Worm (Caenorhabditis elegans): ENCODE data around the gene F13D12.3.

The F13D12.3 gene

DNA sequence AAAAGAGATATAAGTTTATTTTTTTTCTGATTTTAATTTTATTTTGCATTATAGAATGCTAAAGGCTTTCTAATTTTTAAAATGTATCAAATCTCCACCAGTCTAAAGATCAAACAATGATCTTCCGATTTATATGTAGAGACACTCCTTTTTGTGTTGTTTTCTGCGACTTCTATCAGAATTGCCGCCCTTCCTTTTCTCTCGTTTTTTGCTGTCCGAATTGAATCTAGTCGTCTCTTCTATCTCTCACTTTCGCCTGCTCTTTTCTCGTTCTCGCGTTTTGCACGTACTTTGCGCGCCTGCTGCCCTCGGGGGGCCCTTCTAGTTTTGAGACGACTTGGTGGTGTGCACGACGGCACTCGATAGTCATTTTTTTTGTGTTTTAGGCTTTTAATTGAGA lies 4.2 kb downstream of the F13D12.3 start (continued):
- TF ChIP-seq ZK546.5 (tag; optimal IDR thresholded peaks at IDR 0.05) (no peak), fos-1 (tag; optimal IDR thresholded peaks at IDR 0.05) (peak; percentile 10), skn-1 (tag; optimal IDR thresholded peaks at IDR 0.05) (no peak), sma-9 (GFP tag; optimal IDR thresholded peaks at IDR 0.05) (peak; percentile 48), sma-9 (tag; optimal IDR thresholded peaks at IDR 0.05) (no peak), sem-4 (tag; optimal IDR thresholded peaks at IDR 0.05) (peak; percentile 65), elt-1 (tag; optimal IDR thresholded peaks at IDR 0.05) (no peak), ceh-16 (tag; optimal IDR thresholded peaks at IDR 0.05) (no peak), nhr-6 (tag; optimal IDR thresholded peaks at IDR 0.05) (peak; percentile 26), lin-39 (tag; optimal IDR thresholded peaks at IDR 0.05) (no peak), nhr-129 (tag; optimal IDR thresholded peaks at IDR 0.05) (peak; percentile 42), nhr-10 (tag; optimal IDR thresholded peaks at IDR 0.05) (no peak), nhr-11 (tag; optimal IDR thresholded peaks at IDR 0.05) (no peak), unc-55 (GFP tag; optimal IDR thresholded peaks at IDR 0.05) (peak; percentile 1), alr-1 (tag; optimal IDR thresholded peaks at IDR 0.05) (no peak), nhr-25 (tag; optimal IDR thresholded peaks at IDR 0.05) (peak; percentile 52), F13H6.1 (tag; optimal IDR thresholded peaks at IDR 0.05) (peak; percentile 39), nhr-21 (tag; optimal IDR thresholded peaks at IDR 0.05) (no peak), mdl-1 (tag; optimal IDR thresholded peaks at IDR 0.05) (peak; percentile 4 to 13), nhr-12 (tag; optimal IDR thresholded peaks at IDR 0.05) (no peak), sma-3 (GFP tag; optimal IDR thresholded peaks at IDR 0.05) (no peak), aly-2 (tag; optimal IDR thresholded peaks at IDR 0.05) (no peak), unc-39 (tag; optimal IDR thresholded peaks at IDR 0.05) (no peak), R02D3.7 (tag; optimal IDR thresholded peaks at IDR 0.05) (no peak)

- TF ChIP-seq nhr-21 (tag; optimal IDR thresholded peaks at IDR 0.05) (no peak), lsy-2 (tag; optimal IDR thresholded peaks at IDR 0.05) (no peak), dmd-4 (tag; optimal IDR thresholded peaks at IDR 0.05) (no peak), lin-13 (GFP tag; optimal IDR thresholded peaks at IDR 0.05) (no peak), nhr-12 (tag; optimal IDR thresholded peaks at IDR 0.05) (no peak), mdl-1 (tag; optimal IDR thresholded peaks at IDR 0.05) (no peak), nhr-77 (tag; optimal IDR thresholded peaks at IDR 0.05) (no peak), peb-1 (tag; optimal IDR thresholded peaks at IDR 0.05) (no peak), gmeb-1 (tag; optimal IDR thresholded peaks at IDR 0.05) (no peak), nhr-11 (tag; optimal IDR thresholded peaks at IDR 0.05) (no peak), nhr-23 (tag; optimal IDR thresholded peaks at IDR 0.05) (no peak), R02D3.7 (tag; optimal IDR thresholded peaks at IDR 0.05) (no peak), sem-4 (tag; optimal IDR thresholded peaks at IDR 0.05) (no peak), ama-1 (optimal IDR thresholded peaks at IDR 0.05) (no peak), ceh-82 (tag; optimal IDR thresholded peaks at IDR 0.05) (no peak), aly-2 (tag; optimal IDR thresholded peaks at IDR 0.05) (no peak), snpc-4 (tag; optimal IDR thresholded peaks at IDR 0.05) (no peak)
These were observed 5.4 kb downstream of the F13D12.3 start for ce11 chrII:11725615-11726014.

DNA sequence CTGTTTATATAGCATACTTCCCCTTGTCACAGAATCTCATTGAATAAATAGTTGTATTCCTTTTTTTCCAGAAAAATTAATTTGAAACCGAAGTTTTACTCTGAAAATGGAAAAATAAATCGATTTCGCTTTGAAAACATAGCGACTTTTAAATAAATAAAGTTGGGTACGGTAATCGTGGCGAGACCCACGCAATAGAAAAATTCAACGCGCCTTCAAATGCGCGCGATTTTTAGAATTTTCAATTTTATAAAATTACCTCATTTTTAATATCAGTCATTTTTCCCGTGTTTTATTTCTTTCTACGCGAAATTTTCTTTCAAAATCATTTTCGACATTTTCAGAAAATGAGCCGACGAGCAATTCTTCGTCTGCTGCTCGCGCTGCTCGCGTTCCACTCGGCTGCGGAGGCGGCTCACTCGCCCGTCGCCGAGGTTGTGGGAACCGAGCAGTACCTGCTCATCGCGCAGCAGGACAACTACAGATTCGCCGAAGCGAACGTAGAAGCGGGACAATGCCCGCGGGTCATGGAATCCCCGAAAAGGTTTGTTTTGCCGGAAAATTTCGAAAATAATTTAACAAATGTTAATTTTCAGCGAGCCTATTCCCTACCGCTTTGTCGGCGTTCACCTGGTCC lies 6.4 kb downstream of the F13D12.3 start, which contains the start of gene F13D12.5:
Gene F13D12.5 (plus strand): TSS at position 345 of the 637 bp plus-strand sequence.
- TF ChIP-seq nhr-6 (tag; optimal IDR thresholded peaks at IDR 0.05) (no peak), blmp-1 (tag; optimal IDR thresholded peaks at IDR 0.05; ENCODE audit: insufficient read depth) (no peak), ztf-4 (tag; optimal IDR thresholded peaks at IDR 0.05) (peak; percentile 38)

DNA sequence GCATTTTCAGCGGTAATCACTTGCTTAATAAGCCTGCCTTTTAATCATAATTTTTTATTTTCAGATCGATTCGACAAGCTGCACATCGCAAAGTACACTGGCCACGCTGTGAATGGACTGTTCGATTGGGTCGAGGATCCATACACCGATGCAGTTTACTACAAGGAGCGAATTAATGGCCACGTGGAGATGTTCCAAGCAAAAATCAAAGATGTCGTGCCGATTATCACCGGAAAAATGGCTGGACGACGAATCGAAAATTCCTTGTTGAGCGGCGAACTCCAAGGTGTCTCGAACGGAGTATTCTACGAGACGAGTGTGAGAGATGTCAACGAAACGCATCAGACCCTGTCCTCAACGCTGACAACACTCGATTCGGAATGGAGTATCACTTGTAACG lies 7.2 kb downstream of the F13D12.3 start:
- no peak for TF ChIP-seq lsy-2 (tag; optimal IDR thresholded peaks at IDR 0.05)
- TF ChIP-seq nhr-11 (tag; optimal IDR thresholded peaks at IDR 0.05) = no peak
- no peak for TF ChIP-seq nhr-6 (tag; optimal IDR thresholded peaks at IDR 0.05)
- no peak for TF ChIP-seq elt-1 (tag; optimal IDR thresholded peaks at IDR 0.05)
- TF ChIP-seq ztf-4 (tag; optimal IDR thresholded peaks at IDR 0.05) = no peak
- no peak for TF ChIP-seq ztf-11 (tag; optimal IDR thresholded peaks at IDR 0.05)
- TF ChIP-seq Y55F3AM.14 (GFP tag; optimal IDR thresholded peaks at IDR 0.05) = no peak
- no peak for TF ChIP-seq elt-3 (tag; optimal IDR thresholded peaks at IDR 0.05)
